Fruit fly (Drosophila melanogaster): ENCODE data around the gene CG11594.

CG11594 gene

dm6 chr3L:4021260-4021831, 4.5 kb downstream of the CG11594 start, which contains the start of gene Mul1 (continued):
- TF ChIP-seq CG17186 (GFP tag; optimal IDR thresholded peaks at IDR 0.05) (peak; percentile 24), Hmr (GFP tag; optimal IDR thresholded peaks at IDR 0.05) (peak; percentile 17), Trl (optimal IDR thresholded peaks at IDR 0.05) (no peak), Trl (GFP tag; optimal IDR thresholded peaks at IDR 0.05) (no peak), nerfin-1 (tag; optimal IDR thresholded peaks at IDR 0.05) (peak; percentile 51), gfzf (GFP tag; optimal IDR thresholded peaks at IDR 0.05) (peak; percentile 88), CG15514 (GFP tag; optimal IDR thresholded peaks at IDR 0.05) (peak; percentile 99), lola (GFP tag; optimal IDR thresholded peaks at IDR 0.05) (no peak), Lhr (GFP tag; optimal IDR thresholded peaks at IDR 0.05) (peak; percentile 54), nau (GFP tag; optimal IDR thresholded peaks at IDR 0.05) (no peak), CG8290 (GFP tag; optimal IDR thresholded peaks at IDR 0.05) (no peak), CG8290 (tag; optimal IDR thresholded peaks at IDR 0.05) (peak in 1 of 2 experiments; percentile 45), CG4617 (GFP tag; optimal IDR thresholded peaks at IDR 0.05; ENCODE audit: borderline replicate concordance) (peak; percentile 25), tin (GFP tag; optimal IDR thresholded peaks at IDR 0.05) (no peak), Doc2 (GFP tag; IDR thresholded peaks at IDR 0.05) (no peak), CG3726 (GFP tag; IDR thresholded peaks at IDR 0.05) (no peak), CG7271 (tag; optimal IDR thresholded peaks at IDR 0.05) (no peak), CTCF (GFP tag; optimal IDR thresholded peaks at IDR 0.05) (no peak), dmrt11E (tag; optimal IDR thresholded peaks at IDR 0.05) (no peak), vvl (GFP tag; IDR thresholded peaks at IDR 0.05) (no peak), CG33213 (GFP tag; optimal IDR thresholded peaks at IDR 0.05) (peak; percentile 54), Dref (GFP tag; IDR thresholded peaks at IDR 0.05) (no peak), Aef1 (GFP tag; IDR thresholded peaks at IDR 0.05) (no peak), Dp (GFP tag; optimal IDR thresholded peaks at IDR 0.05) (peak; percentile 91), slp2 (GFP tag; optimal IDR thresholded peaks at IDR 0.05) (no peak), Deaf1 (tag; optimal IDR thresholded peaks at IDR 0.05) (no peak), schlank (tag; optimal IDR thresholded peaks at IDR 0.05) (no peak), CG9437 (GFP tag; optimal IDR thresholded peaks at IDR 0.05) (peak; percentile 88), jumu (GFP tag; optimal IDR thresholded peaks at IDR 0.05) (no peak), Sry-δ (GFP tag; optimal IDR thresholded peaks at IDR 0.05) (peak; percentile 6), stwl (tag; optimal IDR thresholded peaks at IDR 0.05) (peak; percentile 86), chinmo (GFP tag; IDR thresholded peaks at IDR 0.05; ENCODE audit: partially characterized antibody) (no peak), PHDP (tag; optimal IDR thresholded peaks at IDR 0.05) (peak; percentile 10), CG4360 (GFP tag; IDR thresholded peaks at IDR 0.05) (no peak), sr (GFP tag; IDR thresholded peaks at IDR 0.05) (no peak), scrt (GFP tag; optimal IDR thresholded peaks at IDR 0.05) (peak; percentile 83), Chrac-16 (GFP tag; optimal IDR thresholded peaks at IDR 0.05) (no peak), CG7745 (tag; optimal IDR thresholded peaks at IDR 0.05) (no peak), Hr39 (optimal IDR thresholded peaks at IDR 0.05) (no peak), CG9215 (GFP tag; IDR thresholded peaks at IDR 0.05) (no peak), CoRest (tag; optimal IDR thresholded peaks at IDR 0.05) (peak; percentile 11), crol (GFP tag; IDR thresholded peaks at IDR 0.05) (no peak), CG1832 (GFP tag; optimal IDR thresholded peaks at IDR 0.05) (no peak), ac (GFP tag; optimal IDR thresholded peaks at IDR 0.05) (no peak), HLH4C (GFP tag; IDR thresholded peaks at IDR 0.05; ENCODE audit: partially characterized antibody) (0 out of 3 replicates have a peak, but pooled peaks have one; percentile 26), B-H2 (GFP tag; optimal IDR thresholded peaks at IDR 0.05) (no peak), Myb (GFP tag; optimal IDR thresholded peaks at IDR 0.05) (peak; percentile 84), sd (tag; optimal IDR thresholded peaks at IDR 0.05) (peak; percentile 10), CG1233 (GFP tag; optimal IDR thresholded peaks at IDR 0.05) (no peak), trem (tag; optimal IDR thresholded peaks at IDR 0.05) (peak; percentile 43), crp (GFP tag; optimal IDR thresholded peaks at IDR 0.05) (peak; percentile 68 to 92)

Data from whole organism, embryonic.